Fruit fly (Drosophila melanogaster) whole organism, adult: ENCODE data around the gene CG18586.

Experiments
- CG7101 ChIP-seq: fragments of 200-800 bp; sonication (Bioruptor generic); optimal IDR thresholded peaks from 2 replicates; lab custom pipeline; 2018; ENCODE audit warnings: missing biosample characterization, mild to moderate bottlenecking, missing genetic modification characterization, moderate library complexity
- Crg-1 ChIP-seq: fragments of 200-800 bp; sonication (Bioruptor generic); optimal IDR thresholded peaks from 2 replicates; lab custom pipeline; 2016; ENCODE audit warnings: missing biosample characterization, missing genetic modification characterization
- Hr96 ChIP-seq: fragments of 200-800 bp; sonication (Bioruptor generic); optimal IDR thresholded peaks from 2 replicates; lab custom pipeline; 2016; ENCODE audit warnings: missing biosample characterization, missing genetic modification characterization
- pad ChIP-seq: fragments of 200-800 bp; sonication (Bioruptor generic); optimal IDR thresholded peaks from 3 replicates; lab custom pipeline; 2017; ENCODE audit warnings: missing biosample characterization, missing genetic modification characterization, mild to moderate bottlenecking, moderate library complexity, missing genetic modification reagents

DNA sequence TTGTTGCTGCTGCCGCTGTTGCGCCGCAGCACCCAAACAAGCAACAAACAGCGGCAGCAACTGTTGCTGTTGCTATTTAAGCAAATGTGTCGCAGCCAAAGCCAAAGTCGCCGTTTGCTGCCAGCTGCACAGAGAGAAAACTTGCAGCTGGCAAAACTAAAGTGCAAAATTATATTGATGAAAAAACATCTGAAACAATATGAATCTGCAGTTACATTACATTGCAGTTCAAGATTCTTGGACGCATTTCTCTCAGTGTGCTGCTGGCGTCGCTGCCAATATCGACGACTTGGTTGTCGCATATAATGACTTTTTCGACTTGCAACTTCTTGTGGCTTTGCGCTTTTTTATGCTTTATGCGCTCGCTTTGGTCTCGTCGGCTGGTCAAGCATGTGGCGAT lies 38.9 kb upstream of the CG18586 start:
- TF ChIP-seq Crg-1 (GFP tag; lab: Kevin White, UChicago): no peak
- no peak for TF ChIP-seq pad
- TF ChIP-seq Hr96 (GFP tag; lab: Kevin White, UChicago): no peak
- TF ChIP-seq CG7101 (tag; lab: Kevin White, UChicago): no peak
